Worm (Caenorhabditis elegans): Measurements from ENCODE around the gene lin-45.

lin-45 gene

ce11 chrIV:6747083-6747482 is 1.3 kb downstream of the lin-45 start:
- no peak for TF ChIP-seq nhr-23 (tag; optimal IDR thresholded peaks at IDR 0.05)

- TF ChIP-seq nhr-76 (tag; optimal IDR thresholded peaks at IDR 0.05) (no peak), mml-1 (tag; optimal IDR thresholded peaks at IDR 0.05) (no peak), mdl-1 (tag; optimal IDR thresholded peaks at IDR 0.05) (no peak), elt-1 (tag; optimal IDR thresholded peaks at IDR 0.05) (no peak), fos-1 (tag; optimal IDR thresholded peaks at IDR 0.05) (no peak), unc-62 (GFP tag; optimal IDR thresholded peaks at IDR 0.05) (no peak), nhr-67 (tag; optimal IDR thresholded peaks at IDR 0.05) (no peak), nhr-23 (tag; optimal IDR thresholded peaks at IDR 0.05) (no peak), egl-5 (tag; optimal IDR thresholded peaks at IDR 0.05) (no peak), skn-1 (tag; optimal IDR thresholded peaks at IDR 0.05) (no peak), hmg-11 (tag; optimal IDR thresholded peaks at IDR 0.05) (no peak), daf-12 (tag; optimal IDR thresholded peaks at IDR 0.05) (no peak), ZK546.5 (tag; optimal IDR thresholded peaks at IDR 0.05) (no peak), egl-27 (tag; optimal IDR thresholded peaks at IDR 0.05) (no peak), elt-2 (tag; optimal IDR thresholded peaks at IDR 0.05) (no peak), lin-39 (tag; optimal IDR thresholded peaks at IDR 0.05) (no peak)
Observed at ce11 chrIV:6742159-6742558, 6.2 kb downstream of the lin-45 start, which contains the start of gene smg-7. smg-7 (minus strand) TSS chrIV:6742443.

- no peak for TF ChIP-seq nfya-1 (tag; optimal IDR thresholded peaks at IDR 0.05; ENCODE audit: insufficient read depth)
- no peak for TF ChIP-seq skn-1 (tag; optimal IDR thresholded peaks at IDR 0.05)
- no peak for TF ChIP-seq mml-1 (tag; optimal IDR thresholded peaks at IDR 0.05)
- no peak for TF ChIP-seq nhr-23 (tag; optimal IDR thresholded peaks at IDR 0.05)
- no peak for TF ChIP-seq snpc-4 (tag; optimal IDR thresholded peaks at IDR 0.05)
- TF ChIP-seq lin-39 (tag; optimal IDR thresholded peaks at IDR 0.05), result no peak
- no peak for TF ChIP-seq elt-2 (tag; optimal IDR thresholded peaks at IDR 0.05)
- TF ChIP-seq pqm-1 (tag; optimal IDR thresholded peaks at IDR 0.05), result no peak
- no peak for TF ChIP-seq elt-1 (tag; optimal IDR thresholded peaks at IDR 0.05)
- no peak for TF ChIP-seq fkh-10 (GFP tag; optimal IDR thresholded peaks at IDR 0.05)
- TF ChIP-seq ceh-9 (tag; optimal IDR thresholded peaks at IDR 0.05), result no peak
- TF ChIP-seq fkh-2 (tag; optimal IDR thresholded peaks at IDR 0.05), result no peak
- TF ChIP-seq R02D3.7 (tag; optimal IDR thresholded peaks at IDR 0.05), result no peak
- no peak for TF ChIP-seq ceh-28 (tag; optimal IDR thresholded peaks at IDR 0.05)
- no peak for TF ChIP-seq ZK546.5 (tag; optimal IDR thresholded peaks at IDR 0.05)
- no peak for TF ChIP-seq sea-2 (GFP tag; optimal IDR thresholded peaks at IDR 0.05)
- no peak for TF ChIP-seq ceh-16 (tag; optimal IDR thresholded peaks at IDR 0.05)
Observed at ce11 chrIV:6740190-6740589, 8.2 kb downstream of the lin-45 start, which contains the start of gene Y73B6A.3. Y73B6A.3 (minus strand) TSS chrIV:6740290.

Data from whole organism, L3 larva.